Worm (Caenorhabditis elegans) whole organism, L2 larva: ENCODE data around the gene his-37.

Experiments
- R02D3.7 ChIP-seq: fragments of 150-350 bp; optimal IDR thresholded peaks from 2 replicates; lab custom pipeline; 2014; ENCODE audit warnings: missing biosample characterization, missing genetic modification characterization
- aly-2 ChIP-seq: fragments of 150-350 bp; optimal IDR thresholded peaks from 2 replicates; lab custom pipeline; 2014; ENCODE audit warnings: missing biosample characterization, missing genetic modification characterization
- elt-3 ChIP-seq: sonication (generic microtip); optimal IDR thresholded peaks from 2 replicates; lab custom pipeline; 2017; ENCODE audit warnings: missing biosample characterization, missing genetic modification characterization
- fos-1 ChIP-seq: fragments of 150-350 bp; optimal IDR thresholded peaks from 2 replicates; lab custom pipeline; 2014; ENCODE audit warnings: missing biosample characterization, missing genetic modification characterization
- lin-13 ChIP-seq: fragments of 150-350 bp; optimal IDR thresholded peaks from 2 replicates; lab custom pipeline; 2014; ENCODE audit warnings: missing biosample characterization, missing genetic modification reagents, missing genetic modification characterization
- lsy-2 ChIP-seq, 2 experiments: fragments of 150-350 bp in 1 of 2; sonication (generic microtip) in 1 of 2; optimal IDR thresholded peaks; 2 replicates each; lab custom pipeline; 2014 to 2017; ENCODE audit warnings: missing biosample characterization in 2 of 2, missing genetic modification characterization in 2 of 2
- mab-5 ChIP-seq: fragments of 150-350 bp; optimal IDR thresholded peaks from 2 replicates; lab custom pipeline; 2014; ENCODE audit warnings: missing biosample characterization, missing genetic modification characterization
- nhr-129 ChIP-seq: fragments of 150-350 bp; optimal IDR thresholded peaks from 2 replicates; lab custom pipeline; 2014; ENCODE audit warnings: missing biosample characterization, missing genetic modification characterization
- nhr-23 ChIP-seq: fragments of 150-350 bp; optimal IDR thresholded peaks from 2 replicates; lab custom pipeline; 2014; ENCODE audit warnings: missing biosample characterization, missing genetic modification reagents, missing genetic modification characterization
- peb-1 ChIP-seq: fragments of 150-350 bp; optimal IDR thresholded peaks from 2 replicates; lab custom pipeline; 2014; ENCODE audit warnings: missing biosample characterization, missing genetic modification characterization
- snpc-4 ChIP-seq: fragments of 150-350 bp; optimal IDR thresholded peaks from 2 replicates; lab custom pipeline; 2014; ENCODE audit warnings: missing biosample characterization, missing genetic modification characterization
- unc-62 ChIP-seq: fragments of 150-350 bp; optimal IDR thresholded peaks from 2 replicates; lab custom pipeline; 2014; ENCODE audit warnings: missing biosample characterization, missing genetic modification reagents, missing genetic modification characterization
- zag-1 ChIP-seq: fragments of 150-350 bp; optimal IDR thresholded peaks from 2 replicates; lab custom pipeline; 2014; ENCODE audit warnings: missing biosample characterization, missing genetic modification characterization

- TF ChIP-seq snpc-4 (tag; lab: Kevin White, UChicago) (no peak), unc-62 (GFP tag; lab: Kevin White, UChicago) (no peak), zag-1 (no peak), fos-1 (peak; percentile 18), R02D3.7 (no peak), elt-3 (tag; lab: Kevin White, UChicago) (no peak), nhr-23 (tag; lab: Kevin White, UChicago) (no peak), peb-1 (tag; lab: Kevin White, UChicago) (no peak), nhr-129 (tag; lab: Kevin White, UChicago) (no peak), aly-2 (tag; lab: Kevin White, UChicago) (no peak), lsy-2 (tag; optimal IDR thresholded peaks at IDR 0.05; lab: Kevin White, UChicago) (no peak), lin-13 (GFP tag; lab: Kevin White, UChicago) (no peak), mab-5 (tag; lab: Kevin White, UChicago) (no peak)
These were observed 41.7 kb downstream of the his-37 start for ce11 chrV:9588574-9588973.
